Worm (Caenorhabditis elegans) whole organism, L4 larva: ENCODE results near the gene eea-1.

Source experiments
- F37D6.2 ChIP-seq: sonication (generic microtip); optimal IDR thresholded peaks from 2 replicates; lab custom pipeline; 2016; ENCODE audit warnings: mild to moderate bottlenecking, missing genetic modification characterization, missing compliant biosample characterization
- T20F7.1 ChIP-seq: fragments of 200-800 bp; sonication (Bioruptor generic); optimal IDR thresholded peaks from 2 replicates; lab custom pipeline; 2018; ENCODE audit warnings: mild to moderate bottlenecking, missing genetic modification characterization, missing compliant biosample characterization
- T26A8.4 ChIP-seq: fragments of 200-800 bp; sonication (Bioruptor generic); IDR thresholded peaks from 2 replicates; pipeline ENCODE4 v1.3.6; 2022; ENCODE audit warnings: missing genetic modification characterization, missing compliant biosample characterization
- Y48G9A.11 ChIP-seq: fragments of 200-800 bp; sonication (Bioruptor generic); IDR thresholded peaks from 2 replicates; pipeline ENCODE4 v1.3.6; 2022; ENCODE audit warnings: missing genetic modification reagents, missing genetic modification characterization, missing compliant biosample characterization
- aha-1 ChIP-seq: fragments of 150-350 bp; peaks from one replicate; lab custom pipeline; 2014; ENCODE audit warnings: missing biosample characterization, missing genetic modification characterization
- arid-1 ChIP-seq: fragments of 200-800 bp; sonication (Bioruptor generic); conservative IDR thresholded peaks from 2 replicates; pipeline ENCODE4 v1.3.6; 2022; ENCODE audit warnings: missing genetic modification reagents, missing genetic modification characterization, missing compliant biosample characterization
- attf-4 ChIP-seq: sonication (generic microtip); optimal IDR thresholded peaks from 3 replicates; lab custom pipeline; 2017; ENCODE audit warnings: missing biosample characterization, missing genetic modification characterization
- ceh-20 ChIP-seq: fragments of 200-800 bp; sonication (Bioruptor generic); IDR thresholded peaks from 2 replicates; pipeline ENCODE4 v1.3.6; 2022; ENCODE audit warnings: missing genetic modification reagents, missing genetic modification characterization, missing compliant biosample characterization
- ceh-44 ChIP-seq: fragments of 200-800 bp; sonication (Bioruptor generic); IDR thresholded peaks from 2 replicates; pipeline ENCODE4 v1.3.6; 2022; ENCODE audit warnings: missing genetic modification reagents, missing genetic modification characterization, missing compliant biosample characterization
- ces-1 ChIP-seq: fragments of 150-350 bp; sonication (generic microtip); optimal IDR thresholded peaks from 4 replicates; lab custom pipeline; 2014; ENCODE audit warnings: missing biosample characterization, missing genetic modification reagents, missing genetic modification characterization
- ctbp-1 ChIP-seq: fragments of 200-800 bp; sonication (Bioruptor generic); IDR thresholded peaks from 2 replicates; pipeline ENCODE4 v1.3.6; 2022; ENCODE audit warnings: missing genetic modification reagents, missing genetic modification characterization, missing compliant biosample characterization
- daf-16 ChIP-seq, 3 experiments: sonication (generic microtip); optimal IDR thresholded peaks; 2 replicates each; lab custom pipeline; 2016 to 2017; ENCODE audit warnings: missing genetic modification characterization in 3 of 3, missing genetic modification reagents in 3 of 3, mild to moderate bottlenecking in 2 of 3, missing compliant biosample characterization in 2 of 3, missing biosample characterization in 1 of 3, moderate library complexity in 1 of 3
- daf-19 ChIP-seq: fragments of 200-800 bp; sonication (Bioruptor generic); conservative IDR thresholded peaks from 2 replicates; pipeline ENCODE4 v1.3.6; 2022; ENCODE audit warnings: missing genetic modification characterization, missing compliant biosample characterization
- daf-8 ChIP-seq: fragments of 200-800 bp; sonication (Bioruptor generic); IDR thresholded peaks from 2 replicates; pipeline ENCODE4 v1.3.6; 2022; ENCODE audit warnings: missing genetic modification characterization, missing compliant biosample characterization
- dmd-6 ChIP-seq: fragments of 200-800 bp; sonication (Bioruptor generic); IDR thresholded peaks from 2 replicates; pipeline ENCODE4 v1.3.6; 2022; ENCODE audit warnings: missing genetic modification reagents, missing genetic modification characterization, missing compliant biosample characterization
- dpl-1 ChIP-seq: fragments of 150-350 bp; optimal IDR thresholded peaks from 2 replicates; lab custom pipeline; 2014; ENCODE audit warnings: missing biosample characterization, missing genetic modification reagents, missing genetic modification characterization
- dve-1 ChIP-seq: sonication (generic microtip); optimal IDR thresholded peaks from 2 replicates; lab custom pipeline; 2017; ENCODE audit warnings: antibody characterized with exemption, mild to moderate bottlenecking, missing genetic modification characterization, missing compliant biosample characterization; ENCODE audit not compliant: insufficient read depth
- hlh-11 ChIP-seq: fragments of 200-800 bp; sonication (Bioruptor generic); optimal IDR thresholded peaks from 2 replicates; lab custom pipeline; 2018; ENCODE audit warnings: mild to moderate bottlenecking, missing genetic modification characterization, missing compliant biosample characterization
- hlh-30 ChIP-seq: sonication (generic microtip); optimal IDR thresholded peaks from 2 replicates; lab custom pipeline; 2017; ENCODE audit warnings: antibody characterized with exemption, mild to moderate bottlenecking, missing genetic modification characterization, missing compliant biosample characterization; ENCODE audit not compliant: insufficient read depth
- hmg-1.1 ChIP-seq: fragments of 200-800 bp; sonication (Bioruptor generic); IDR thresholded peaks from 2 replicates; pipeline ENCODE4 v1.3.6; 2022; ENCODE audit warnings: missing genetic modification reagents, missing genetic modification characterization, missing compliant biosample characterization
- lin-13 ChIP-seq: fragments of 150-350 bp; optimal IDR thresholded peaks from 2 replicates; lab custom pipeline; 2014; ENCODE audit warnings: missing biosample characterization, missing genetic modification reagents, missing genetic modification characterization
- lin-29 ChIP-seq: fragments of 200-800 bp; sonication (Bioruptor generic); IDR thresholded peaks from 2 replicates; pipeline ENCODE4 v1.3.6; 2022; ENCODE audit warnings: missing genetic modification reagents, missing genetic modification characterization, missing compliant biosample characterization
- lin-38 ChIP-seq: fragments of 200-800 bp; sonication (Bioruptor generic); IDR thresholded peaks from 2 replicates; pipeline ENCODE4 v1.3.6; 2022; ENCODE audit warnings: missing genetic modification reagents, missing genetic modification characterization, missing compliant biosample characterization
- lir-3 ChIP-seq: sonication (generic microtip); optimal IDR thresholded peaks from 2 replicates; lab custom pipeline; 2016; ENCODE audit warnings: mild to moderate bottlenecking, missing genetic modification characterization, missing compliant biosample characterization
- lsy-2 ChIP-seq, 2 experiments: fragments of 150-350 bp in 1 of 2; sonication (generic microtip) in 1 of 2; optimal IDR thresholded peaks; 2 replicates each; lab custom pipeline; 2014 to 2017; ENCODE audit warnings: missing biosample characterization in 2 of 2, missing genetic modification characterization in 2 of 2
- mdl-1 ChIP-seq, 2 experiments: fragments of 150-350 bp in 1 of 2; sonication (generic microtip) in 1 of 2; optimal IDR thresholded peaks; 2 replicates each; lab custom pipeline; 2014 to 2017; ENCODE audit warnings: missing biosample characterization in 2 of 2, missing genetic modification characterization in 2 of 2
- mdt-29 ChIP-seq: fragments of 200-800 bp; sonication (Bioruptor generic); IDR thresholded peaks from 2 replicates; pipeline ENCODE4 v1.3.6; 2022; ENCODE audit warnings: missing genetic modification reagents, missing genetic modification characterization, missing compliant biosample characterization
- mep-1 ChIP-seq: fragments of 150-350 bp; sonication (generic microtip); optimal IDR thresholded peaks from 3 replicates; lab custom pipeline; 2014; ENCODE audit warnings: missing biosample characterization, missing genetic modification characterization
- mes-2 ChIP-seq: sonication (generic microtip); optimal IDR thresholded peaks from 2 replicates; lab custom pipeline; 2016; ENCODE audit warnings: missing genotype, mild to moderate bottlenecking, missing genetic modification characterization, missing compliant biosample characterization; ENCODE audit not compliant: poor library complexity, severe bottlenecking
- mxl-3 ChIP-seq: fragments of 200-800 bp; sonication (Bioruptor generic); optimal IDR thresholded peaks from 2 replicates; lab custom pipeline; 2018; ENCODE audit warnings: mild to moderate bottlenecking, missing genetic modification characterization, missing compliant biosample characterization
- nhr-102 ChIP-seq: sonication (generic microtip); optimal IDR thresholded peaks from 2 replicates; lab custom pipeline; 2016; ENCODE audit warnings: mild to moderate bottlenecking, missing genetic modification characterization, moderate library complexity, missing compliant biosample characterization
- nhr-11 ChIP-seq: fragments of 150-350 bp; optimal IDR thresholded peaks from 2 replicates; lab custom pipeline; 2014; ENCODE audit warnings: missing biosample characterization, missing genetic modification characterization
- nhr-28 ChIP-seq: fragments of 150-350 bp; optimal IDR thresholded peaks from 2 replicates; lab custom pipeline; 2014; ENCODE audit warnings: missing biosample characterization, missing genetic modification characterization
- nhr-48 ChIP-seq: sonication (generic microtip); optimal IDR thresholded peaks from 2 replicates; lab custom pipeline; 2016; ENCODE audit warnings: mild to moderate bottlenecking, missing genetic modification characterization, missing compliant biosample characterization
- nhr-77 ChIP-seq: fragments of 150-350 bp; optimal IDR thresholded peaks from 2 replicates; lab custom pipeline; 2014; ENCODE audit warnings: missing biosample characterization, missing genetic modification characterization
- pqm-1 ChIP-seq: sonication (generic microtip); optimal IDR thresholded peaks from 2 replicates; lab custom pipeline; 2017; ENCODE audit warnings: missing biosample characterization, missing genetic modification characterization
- rbr-2 ChIP-seq: sonication (generic microtip); optimal IDR thresholded peaks from 2 replicates; lab custom pipeline; 2016; ENCODE audit warnings: missing genotype, missing genetic modification characterization, missing compliant biosample characterization
- saeg-2 ChIP-seq: fragments of 200-800 bp; sonication (Bioruptor generic); IDR thresholded peaks from 2 replicates; pipeline ENCODE4 v1.3.6; 2022; ENCODE audit warnings: missing genetic modification reagents, missing genetic modification characterization, missing compliant biosample characterization
- sdz-12 ChIP-seq: fragments of 200-800 bp; sonication (Bioruptor generic); optimal IDR thresholded peaks from 2 replicates; lab custom pipeline; 2018; ENCODE audit warnings: mild to moderate bottlenecking, missing genetic modification characterization, missing compliant biosample characterization
- set-16 ChIP-seq: fragments of 200-800 bp; sonication (Bioruptor generic); IDR thresholded peaks from 2 replicates; pipeline ENCODE4 v1.3.6; 2022; ENCODE audit warnings: missing genetic modification reagents, missing genetic modification characterization, missing compliant biosample characterization
- skn-1 ChIP-seq: fragments of 150-350 bp; optimal IDR thresholded peaks from 2 replicates; lab custom pipeline; 2014; ENCODE audit warnings: missing biosample characterization, missing genetic modification characterization
- spr-1 ChIP-seq: sonication (generic microtip); optimal IDR thresholded peaks from 2 replicates; lab custom pipeline; 2016; ENCODE audit warnings: mild to moderate bottlenecking, missing genetic modification characterization, missing compliant biosample characterization
- zip-11 ChIP-seq: fragments of 200-800 bp; sonication (Bioruptor generic); IDR thresholded peaks from 2 replicates; pipeline ENCODE4 v1.3.6; 2022; ENCODE audit warnings: missing genetic modification characterization, missing compliant biosample characterization
- zip-2 ChIP-seq: fragments of 150-350 bp; optimal IDR thresholded peaks from 2 replicates; lab custom pipeline; 2014; ENCODE audit warnings: missing biosample characterization, missing genetic modification characterization

eea-1 gene

DNA sequence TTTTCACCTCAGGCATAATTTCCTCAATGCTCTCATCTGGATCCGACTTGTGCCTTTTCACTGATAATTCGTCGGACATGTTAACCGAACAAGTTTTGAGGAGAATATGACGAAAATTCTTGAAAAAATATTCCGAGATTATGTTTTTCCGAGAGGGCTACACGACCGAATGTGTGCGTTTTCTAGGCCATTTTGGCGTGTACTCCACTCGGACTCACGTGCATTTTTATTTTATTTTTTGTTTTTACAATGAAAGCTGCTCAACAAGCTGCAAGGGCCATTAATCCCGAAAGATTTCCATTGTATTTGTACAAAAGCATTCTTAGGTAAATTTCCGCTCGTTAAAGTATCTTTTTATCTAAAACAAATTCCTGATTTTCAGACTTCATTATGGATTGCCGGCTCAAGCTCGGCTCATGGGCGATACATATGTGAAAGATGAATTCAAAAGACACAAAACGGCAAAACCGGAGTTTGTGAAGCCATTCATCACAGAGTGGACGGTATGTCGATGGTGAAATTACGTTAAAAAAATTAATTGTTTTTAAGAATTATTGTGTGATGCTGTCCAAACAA, 28.9 kb downstream of the eea-1 start, which contains the start of the genes F25H9.6 and F25H9.7 (continued):
- TF ChIP-seq daf-8 (GFP tag; lab: Robert Waterston, UW) (no peak), spr-1 (peak; percentile 59), set-16 (GFP tag; lab: Robert Waterston, UW) (no peak), zip-11 (GFP tag; lab: Robert Waterston, UW) (no peak), skn-1 (no peak), mdt-29 (peak; percentile 69; the same call in 1 of the 2 replicates), nhr-48 (peak; percentile 38), lin-38 (GFP tag; lab: Robert Waterston, UW) (peak; percentile 79), mxl-3 (GFP tag; lab: Kevin White, UChicago) (peak; percentile 71), lin-29 (GFP tag; lab: Robert Waterston, UW) (no peak), dve-1 (tag; lab: Kevin White, UChicago) (peak; percentile 81), F37D6.2 (tag; lab: Kevin White, UChicago) (peak; percentile 70)
- TF ChIP-seq, all 104 proteins: peak for 57

DNA sequence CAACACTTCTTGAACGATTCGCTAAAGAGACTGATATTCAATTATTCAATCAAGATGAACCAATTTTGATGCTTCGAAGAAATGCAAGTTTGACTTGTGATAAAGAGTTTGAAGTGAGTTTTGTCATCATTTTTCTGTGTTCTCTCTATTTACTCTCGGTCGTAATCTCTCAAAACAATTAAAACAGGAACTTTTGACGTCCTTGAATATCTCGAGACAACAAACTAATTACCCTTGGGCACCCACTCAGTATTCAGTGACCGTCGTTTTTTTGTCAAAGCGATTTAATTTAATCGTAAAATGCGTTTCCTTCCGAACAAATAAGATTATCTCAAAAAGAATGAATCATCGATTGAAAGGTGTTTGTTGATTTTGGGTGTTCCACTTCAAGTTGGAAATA, 33.0 kb downstream of the eea-1 start:
- TF ChIP-seq mep-1 (tag; lab: Kevin White, UChicago) (peak; percentile 27), daf-16 (GFP tag; optimal IDR thresholded peaks at IDR 0.05; lab: Kevin White, UChicago) (no peak), daf-16 (tag; optimal IDR thresholded peaks at IDR 0.05; lab: Kevin White, UChicago) (peak; percentile 4), aha-1 (tag; lab: Kevin White, UChicago) (peak; percentile 54), F37D6.2 (tag; lab: Kevin White, UChicago) (no peak), lin-13 (GFP tag; lab: Kevin White, UChicago) (no peak), daf-19 (no peak), ces-1 (GFP tag; lab: Kevin White, UChicago) (peak; percentile 18)

ce11 chrV:13462974-13463373, 34.2 kb downstream of the eea-1 start, which contains the start of gene frm-10:
frm-10 (plus strand) TSS chrV:13463207.
- TF ChIP-seq lir-3 (no peak), hmg-1.1 (peak; percentile 66; the same call in 1 of the 2 replicates), mdt-29 (0 out of 2 replicates have a peak, but pooled peaks have one; percentile 49), daf-8 (GFP tag; lab: Robert Waterston, UW) (no peak), T20F7.1 (peak; percentile 80), nhr-48 (peak; percentile 77), ceh-20 (GFP tag; lab: Robert Waterston, UW) (peak; percentile 42; the same call in 1 of the 2 replicates), hlh-11 (peak; percentile 92), mdl-1 (tag; optimal IDR thresholded peaks at IDR 0.05; lab: Kevin White, UChicago) (peak in 1 of 2 experiments; percentile 75), skn-1 (no peak), Y48G9A.11 (GFP tag; lab: Robert Waterston, UW) (no peak), lsy-2 (tag; optimal IDR thresholded peaks at IDR 0.05; lab: Kevin White, UChicago) (peak; percentile 55 to 67), zip-2 (tag; lab: Kevin White, UChicago) (no peak), dmd-6 (GFP tag; lab: Robert Waterston, UW) (peak; percentile 84), spr-1 (peak; percentile 11), pqm-1 (tag; lab: Kevin White, UChicago) (peak; percentile 82), nhr-77 (tag; lab: Kevin White, UChicago) (peak; percentile 36), hlh-30 (tag; lab: Kevin White, UChicago) (peak; percentile 97), saeg-2 (GFP tag; lab: Robert Waterston, UW) (no peak), sdz-12 (GFP tag; lab: Kevin White, UChicago) (no peak), nhr-28 (tag; lab: Kevin White, UChicago) (peak; percentile 94), mep-1 (tag; lab: Kevin White, UChicago) (peak; percentile 83), ceh-44 (GFP tag; lab: Robert Waterston, UW) (no peak), ctbp-1 (GFP tag; lab: Robert Waterston, UW) (no peak), nhr-11 (peak; percentile 45), dve-1 (tag; lab: Kevin White, UChicago) (peak; percentile 93), attf-4 (no peak), lin-13 (GFP tag; lab: Kevin White, UChicago) (peak; percentile 58), dpl-1 (GFP tag; lab: Kevin White, UChicago) (peak; percentile 25), daf-16 (GFP tag; optimal IDR thresholded peaks at IDR 0.05; lab: Kevin White, UChicago) (no peak), daf-16 (tag; optimal IDR thresholded peaks at IDR 0.05; lab: Kevin White, UChicago) (peak; percentile 81), mes-2 (tag; lab: Kevin White, UChicago) (peak; percentile 75), nhr-102 (tag; lab: Kevin White, UChicago) (peak; percentile 47), T26A8.4 (GFP tag; lab: Robert Waterston, UW) (peak; percentile 37; the same call in 1 of the 2 replicates), arid-1 (GFP tag; lab: Robert Waterston, UW) (0 out of 2 replicates have a peak, but pooled peaks have one; percentile 28), rbr-2 (peak; percentile 41)
